Fruit fly (Drosophila melanogaster) whole organism, wandering third instar larva: ENCODE measurements around the gene CG43759.

Source experiments
- Abd-B ChIP-seq: fragments of >200 bp; optimal IDR thresholded peaks from 2 replicates; lab custom pipeline; 2017; ENCODE audit warnings: missing biosample characterization, missing genetic modification characterization
- CG32264 ChIP-seq: fragments of 200-800 bp; sonication (Bioruptor generic); optimal IDR thresholded peaks from 2 replicates; lab custom pipeline; 2016; ENCODE audit warnings: missing biosample characterization, missing genetic modification characterization
- CG9705 ChIP-seq: fragments of 200-800 bp; sonication (Bioruptor generic); optimal IDR thresholded peaks from 2 replicates; lab custom pipeline; 2018; ENCODE audit warnings: missing biosample characterization, mild to moderate bottlenecking, missing genetic modification characterization
- CrebA ChIP-seq: fragments of 200-800 bp; sonication (Bioruptor generic); optimal IDR thresholded peaks from 2 replicates; lab custom pipeline; 2016; ENCODE audit warnings: missing biosample characterization, mild to moderate bottlenecking, missing genetic modification characterization, borderline replicate concordance
- Dfd ChIP-seq: fragments of >200 bp; optimal IDR thresholded peaks from 2 replicates; lab custom pipeline; 2017; ENCODE audit warnings: missing biosample characterization, missing genetic modification characterization
- Dif ChIP-seq: fragments of 200-275, 200-300 bp; sonication (Bioruptor generic); optimal IDR thresholded peaks from 2 replicates; lab custom pipeline; 2018; ENCODE audit warnings: missing biosample characterization, missing genetic modification characterization; ENCODE audit not compliant: partially characterized antibody
- GATAd ChIP-seq: sonication (Bioruptor generic); optimal IDR thresholded peaks from 2 replicates; lab custom pipeline; 2016; ENCODE audit warnings: missing biosample characterization, missing genetic modification characterization
- HLH106 ChIP-seq: fragments of 200-800 bp; optimal IDR thresholded peaks from 3 replicates; lab custom pipeline; 2019; ENCODE audit warnings: missing biosample characterization, mild to moderate bottlenecking, missing genetic modification characterization, moderate library complexity
- Hnf4 ChIP-seq: fragments of 200-800 bp; sonication (Bioruptor generic); optimal IDR thresholded peaks from 2 replicates; lab custom pipeline; 2016; ENCODE audit warnings: missing biosample characterization, mild to moderate bottlenecking, missing genetic modification characterization
- Hr78 ChIP-seq: fragments of >200 bp; optimal IDR thresholded peaks from 2 replicates; lab custom pipeline; 2017; ENCODE audit warnings: missing biosample characterization, missing genetic modification characterization
- Hr83 ChIP-seq: fragments of 200-300 bp; sonication (Bioruptor generic); optimal IDR thresholded peaks from 2 replicates; lab custom pipeline; 2016; ENCODE audit warnings: missing biosample characterization, mild to moderate bottlenecking, missing genetic modification characterization, moderate library complexity; ENCODE audit not compliant: poor library complexity, severe bottlenecking
- Jra ChIP-seq: sonication (Bioruptor generic); optimal IDR thresholded peaks from 2 replicates; lab custom pipeline; 2016; ENCODE audit warnings: missing biosample characterization, missing genetic modification characterization
- Mio ChIP-seq: sonication (Bioruptor generic); optimal IDR thresholded peaks from 2 replicates; lab custom pipeline; 2016; ENCODE audit warnings: missing biosample characterization, missing genetic modification characterization
- Myc ChIP-seq: fragments of >200 bp; optimal IDR thresholded peaks from 2 replicates; lab custom pipeline; 2017
- N ChIP-seq: fragments of >200 bp; optimal IDR thresholded peaks from 2 replicates; lab custom pipeline; 2018; ENCODE audit warnings: missing biosample characterization, missing external identifiers, missing genetic modification characterization
- OdsH ChIP-seq: fragments of 200-800 bp; sonication (Bioruptor generic); optimal IDR thresholded peaks from 2 replicates; lab custom pipeline; 2016; ENCODE audit warnings: missing biosample characterization, mild to moderate bottlenecking, missing genetic modification characterization
- Rel ChIP-seq, 2 experiments: fragments of 200-800 bp; sonication (Bioruptor generic) in 1 of 2; optimal IDR thresholded peaks; 2 replicates in 1 of 2; 3 replicates in 1 of 2; lab custom pipeline; 2016 to 2019; ENCODE audit warnings: mild to moderate bottlenecking in 2 of 2, missing biosample characterization in 2 of 2, missing genetic modification characterization in 2 of 2, moderate library complexity in 1 of 2
- Sp1 ChIP-seq: fragments of 200-800 bp; sonication (Bioruptor generic); optimal IDR thresholded peaks from 3 replicates; lab custom pipeline; 2019; ENCODE audit warnings: missing biosample characterization, mild to moderate bottlenecking, missing genetic modification characterization, moderate library complexity
- Vsx2 ChIP-seq: fragments of 200-300, 225-300 bp; sonication (Bioruptor generic); optimal IDR thresholded peaks from 2 replicates; lab custom pipeline; 2018; ENCODE audit warnings: missing biosample characterization, missing genetic modification characterization; ENCODE audit not compliant: partially characterized antibody
- br ChIP-seq: fragments of 200-800 bp; sonication (Bioruptor generic); optimal IDR thresholded peaks from 2 replicates; lab custom pipeline; 2016; ENCODE audit warnings: missing biosample characterization, missing genetic modification characterization
- brk ChIP-seq: fragments of 200-800 bp; sonication (Bioruptor generic); optimal IDR thresholded peaks from 2 replicates; lab custom pipeline; 2016; ENCODE audit warnings: missing biosample characterization, mild to moderate bottlenecking, missing genetic modification characterization
- dl ChIP-seq, 2 experiments: fragments of 175-275, 200-275 bp in 1 of 2; fragments of 200-275 bp in 1 of 2; sonication (Bioruptor generic); optimal IDR thresholded peaks; lab custom pipeline; 2018; ENCODE audit warnings: mild to moderate bottlenecking in 2 of 2, missing biosample characterization in 2 of 2, missing genetic modification characterization in 2 of 2, moderate library complexity in 2 of 2; ENCODE audit not compliant: partially characterized antibody in 2 of 2, insufficient read depth in 1 of 2
- dmrt93B ChIP-seq: fragments of 200-800 bp; sonication (Bioruptor generic); optimal IDR thresholded peaks from 2 replicates; lab custom pipeline; 2018; ENCODE audit warnings: missing biosample characterization, mild to moderate bottlenecking, missing genetic modification characterization
- dsf ChIP-seq: sonication (Bioruptor generic); optimal IDR thresholded peaks from 2 replicates; lab custom pipeline; 2016; ENCODE audit warnings: missing biosample characterization, missing genetic modification characterization, borderline replicate concordance
- ey ChIP-seq: fragments of 200-800 bp; sonication (Bioruptor generic); optimal IDR thresholded peaks from 2 replicates; lab custom pipeline; 2016; ENCODE audit warnings: missing biosample characterization, missing genetic modification characterization
- foxo ChIP-seq, 2 experiments: fragments of 200-800 bp; sonication (Bioruptor generic); optimal IDR thresholded peaks; 2 replicates in 1 of 2; 3 replicates in 1 of 2; lab custom pipeline; 2016 to 2017; ENCODE audit warnings: missing biosample characterization in 2 of 2, missing genetic modification characterization in 2 of 2
- fru ChIP-seq: fragments of 200-800 bp; sonication (Bioruptor generic); optimal IDR thresholded peaks from 3 replicates; lab custom pipeline; 2016; ENCODE audit warnings: missing biosample characterization, mild to moderate bottlenecking, missing genetic modification characterization
- h ChIP-seq: fragments of 200-800 bp; sonication (Bioruptor generic); optimal IDR thresholded peaks from 3 replicates; lab custom pipeline; 2016; ENCODE audit warnings: missing biosample characterization, mild to moderate bottlenecking, missing genetic modification characterization
- jim ChIP-seq: fragments of 175-275, 200-325 bp; sonication (Bioruptor generic); optimal IDR thresholded peaks from 2 replicates; lab custom pipeline; 2016; ENCODE audit warnings: missing biosample characterization, mild to moderate bottlenecking, missing genetic modification characterization
- lola ChIP-seq: fragments of >200 bp; optimal IDR thresholded peaks from 2 replicates; lab custom pipeline; 2017; ENCODE audit warnings: missing biosample characterization, missing genetic modification characterization
- pan ChIP-seq: fragments of >200 bp; optimal IDR thresholded peaks from 2 replicates; lab custom pipeline; 2017
- psq ChIP-seq: fragments of 200-800 bp; sonication (Bioruptor generic); optimal IDR thresholded peaks from 3 replicates; lab custom pipeline; 2017; ENCODE audit warnings: missing biosample characterization, mild to moderate bottlenecking, missing genetic modification characterization, moderate library complexity
- rgr ChIP-seq: fragments of 200-800 bp; sonication (Bioruptor generic); optimal IDR thresholded peaks from 3 replicates; lab custom pipeline; 2016; ENCODE audit warnings: missing biosample characterization, mild to moderate bottlenecking, missing genetic modification characterization
- sage ChIP-seq: fragments of 200-800 bp; sonication (Bioruptor generic); optimal IDR thresholded peaks from 2 replicates; lab custom pipeline; 2016; ENCODE audit warnings: missing biosample characterization, mild to moderate bottlenecking, missing genetic modification characterization
- sv ChIP-seq: fragments of 200-800 bp; sonication (Bioruptor generic); optimal IDR thresholded peaks from 3 replicates; lab custom pipeline; 2016; ENCODE audit warnings: missing biosample characterization, missing genetic modification characterization
- tai ChIP-seq: sonication (Bioruptor generic); optimal IDR thresholded peaks from 2 replicates; lab custom pipeline; 2016; ENCODE audit warnings: missing biosample characterization, missing genetic modification characterization
- usp ChIP-seq: fragments of >200 bp; optimal IDR thresholded peaks from 2 replicates; lab custom pipeline; 2017; ENCODE audit warnings: missing biosample characterization, missing genetic modification characterization
- woc ChIP-seq: sonication (Bioruptor generic); optimal IDR thresholded peaks from 2 replicates; lab custom pipeline; 2016; ENCODE audit warnings: missing biosample characterization, mild to moderate bottlenecking, missing genetic modification characterization

CG43759 gene

DNA sequence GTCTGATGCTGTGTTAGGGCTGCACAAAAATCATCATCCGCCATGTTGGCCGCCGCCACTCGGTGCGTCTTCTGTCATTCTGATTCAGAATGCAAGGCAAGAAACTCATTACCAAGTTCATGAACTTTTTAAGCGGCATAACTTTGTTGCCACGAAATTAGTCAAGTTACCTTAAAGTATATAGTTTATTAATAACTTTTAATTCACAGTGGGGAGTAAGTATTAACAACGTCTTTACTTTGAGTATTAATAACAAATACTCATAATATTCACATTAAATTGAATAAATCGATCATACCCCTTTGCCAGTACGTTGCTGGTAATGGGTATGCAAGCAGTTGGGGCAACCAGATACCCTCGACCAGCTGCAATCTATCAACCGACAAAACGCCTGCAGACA is 12.6 kb upstream of the CG43759 start:
- TF ChIP-seq Mio (GFP tag; lab: Kevin White, UChicago) (no peak), jim (GFP tag; lab: Kevin White, UChicago) (no peak), woc (GFP tag; lab: Kevin White, UChicago) (peak; percentile 51), OdsH (GFP tag; lab: Kevin White, UChicago) (no peak), N (GFP tag; lab: Kevin White, UChicago) (no peak), h (GFP tag; lab: Kevin White, UChicago) (peak; percentile 21), Hnf4 (GFP tag; lab: Kevin White, UChicago) (no peak), GATAd (GFP tag; lab: Kevin White, UChicago) (no peak), fru (GFP tag; lab: Kevin White, UChicago) (peak; percentile 37), Myc (no peak), Jra (no peak), Hr83 (GFP tag; lab: Kevin White, UChicago) (no peak), dl (GFP tag; optimal IDR thresholded peaks at IDR 0.05; lab: Kevin White, UChicago; ENCODE audit: insufficient read depth in 1 of 2, partially characterized antibody in 2 of 2) (no peak), sage (GFP tag; lab: Kevin White, UChicago) (no peak), br (GFP tag; lab: Kevin White, UChicago) (peak; percentile 8), brk (GFP tag; lab: Kevin White, UChicago) (no peak), Sp1 (GFP tag; lab: Kevin White, UChicago) (peak; percentile 23), pan (lab: Kevin White, UChicago) (no peak), ey (GFP tag; lab: Kevin White, UChicago) (peak; percentile 24), CrebA (GFP tag; lab: Kevin White, UChicago) (no peak), Dfd (GFP tag; lab: Kevin White, UChicago) (no peak), CG9705 (GFP tag; lab: Kevin White, UChicago) (no peak), psq (GFP tag; lab: Kevin White, UChicago) (peak; percentile 4), rgr (GFP tag; lab: Kevin White, UChicago) (peak; percentile 9), HLH106 (tag; lab: Kevin White, UChicago) (peak; percentile 37), dmrt93B (GFP tag; lab: Kevin White, UChicago) (peak; percentile 11), sv (GFP tag; lab: Kevin White, UChicago) (no peak), usp (GFP tag; lab: Kevin White, UChicago) (no peak), Hr78 (GFP tag; lab: Kevin White, UChicago) (no peak), Rel (GFP tag; optimal IDR thresholded peaks at IDR 0.05; lab: Kevin White, UChicago) (no peak), Rel (tag; optimal IDR thresholded peaks at IDR 0.05; lab: Kevin White, UChicago) (no peak), dsf (GFP tag; lab: Kevin White, UChicago) (no peak), tai (GFP tag; lab: Kevin White, UChicago) (no peak), Dif (GFP tag; lab: Kevin White, UChicago) (no peak), Abd-B (GFP tag; lab: Kevin White, UChicago) (no peak), foxo (GFP tag; optimal IDR thresholded peaks at IDR 0.05; lab: Kevin White, UChicago) (peak in 1 of 2 experiments; percentile 37), Vsx2 (GFP tag; lab: Kevin White, UChicago) (no peak), CG32264 (GFP tag; lab: Kevin White, UChicago) (no peak), lola (no peak)

DNA sequence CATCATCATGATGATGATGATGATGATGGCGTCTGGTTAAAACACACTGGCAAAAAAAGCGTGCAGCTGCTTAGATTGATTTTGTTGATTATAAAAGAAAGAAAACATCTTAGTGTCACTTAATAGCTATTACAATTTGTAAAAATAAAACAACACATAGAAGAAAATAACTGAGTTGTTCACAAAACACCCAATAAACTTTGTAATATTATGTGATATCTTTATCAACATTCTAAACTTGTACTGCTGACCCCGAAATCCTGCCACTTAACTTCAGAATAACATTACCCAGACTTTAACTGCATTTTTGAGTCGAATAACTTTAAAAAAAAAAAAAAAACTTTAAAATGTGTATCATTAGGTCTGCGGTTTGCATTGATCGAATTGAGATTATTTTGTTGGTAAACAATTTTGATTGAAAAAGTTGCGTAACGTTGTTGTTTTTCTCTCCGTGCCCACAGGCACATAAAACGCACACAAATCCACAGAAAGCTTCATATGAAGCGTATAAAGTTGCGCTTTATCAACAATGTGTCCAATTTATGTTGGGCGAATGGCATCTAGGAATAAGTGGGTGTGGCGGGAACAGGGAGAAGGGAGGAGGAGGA is 10.6 kb upstream of the CG43759 start:
- no peak for TF ChIP-seq woc (GFP tag; lab: Kevin White, UChicago)
- peak; percentile 4 for TF ChIP-seq fru (GFP tag; lab: Kevin White, UChicago)
- no peak for TF ChIP-seq Hr83 (GFP tag; lab: Kevin White, UChicago)
- peak in 1 of 2 experiments; percentile 1 for TF ChIP-seq foxo (GFP tag; optimal IDR thresholded peaks at IDR 0.05; lab: Kevin White, UChicago)
- TF ChIP-seq Myc = no peak
- TF ChIP-seq brk (GFP tag; lab: Kevin White, UChicago) = no peak
- TF ChIP-seq CrebA (GFP tag; lab: Kevin White, UChicago) = no peak
- no peak for TF ChIP-seq Abd-B (GFP tag; lab: Kevin White, UChicago)
- TF ChIP-seq, all 38 proteins: peak for 2
